Fruit fly (Drosophila melanogaster): ENCODE data around the gene Cyp6d5.

- TF ChIP-seq CG7556 (GFP tag; optimal IDR thresholded peaks at IDR 0.05), result no peak
- no peak for TF ChIP-seq CG8089 (GFP tag; optimal IDR thresholded peaks at IDR 0.05)
- TF ChIP-seq Ada2b (GFP tag; IDR thresholded peaks at IDR 0.05), result no peak
- TF ChIP-seq Deaf1 (tag; optimal IDR thresholded peaks at IDR 0.05), result no peak
- no peak for TF ChIP-seq HLHmδ (GFP tag; optimal IDR thresholded peaks at IDR 0.05)
- TF ChIP-seq CG10654 (GFP tag; optimal IDR thresholded peaks at IDR 0.05), result no peak
- TF ChIP-seq Xrp1 (GFP tag; IDR thresholded peaks at IDR 0.05), result no peak
- no peak for TF ChIP-seq slou (GFP tag; optimal IDR thresholded peaks at IDR 0.05)
- no peak for TF ChIP-seq CG10321 (GFP tag; IDR thresholded peaks at IDR 0.05)
- no peak for TF ChIP-seq Rx (GFP tag; IDR thresholded peaks at IDR 0.05)
- no peak for TF ChIP-seq CG16815 (GFP tag; optimal IDR thresholded peaks at IDR 0.05)
Measured at dm6 chr3R:14059703-14060300, 30.8 kb downstream of the Cyp6d5 start.

All from whole organism, embryonic.